Fruit fly (Drosophila melanogaster) whole organism, embryonic: ENCODE measurements around the gene cpx.
A peak's percentile ranks its signal among the peaks of the same experiment; 100 is the strongest.

Experiments used
- Ada2b ChIP-seq: fragments of 200-800 bp; sonication (Bioruptor generic); IDR thresholded peaks from 2 replicates; pipeline ENCODE4 v1.3.6; 2022; ENCODE audit warnings: missing biosample characterization, missing genetic modification characterization
- B-H1 ChIP-seq: fragments of 200-800 bp; sonication (Bioruptor generic); IDR thresholded peaks from 3 replicates; pipeline ENCODE4 v1.3.6; 2022; ENCODE audit warnings: missing biosample characterization, missing genetic modification characterization
- CG10267 ChIP-seq: fragments of 200-800 bp; sonication (Bioruptor generic); optimal IDR thresholded peaks from 2 replicates; lab custom pipeline; 2018; ENCODE audit warnings: missing biosample characterization, mild to moderate bottlenecking, missing genetic modification characterization, moderate library complexity
- CG10543 ChIP-seq: fragments of 200-800 bp; sonication (Bioruptor generic); optimal IDR thresholded peaks from 3 replicates; lab custom pipeline; 2017; ENCODE audit warnings: missing biosample characterization, mild to moderate bottlenecking, missing genetic modification characterization, moderate library complexity
- CG10654 ChIP-seq: fragments of 200-800 bp; sonication (Bioruptor generic); optimal IDR thresholded peaks from 2 replicates; lab custom pipeline; 2016; ENCODE audit warnings: missing biosample characterization, missing genetic modification characterization
- CG11504 ChIP-seq: fragments of 200-800 bp; sonication (Bioruptor generic); optimal IDR thresholded peaks from 3 replicates; lab custom pipeline; 2019; ENCODE audit warnings: missing biosample characterization, mild to moderate bottlenecking, missing genetic modification characterization, moderate library complexity
- CG13296 ChIP-seq: fragments of 200-800 bp; sonication (Bioruptor generic); optimal IDR thresholded peaks from 3 replicates; lab custom pipeline; 2018; ENCODE audit warnings: missing biosample characterization, mild to moderate bottlenecking, missing genetic modification characterization
- CG13894 ChIP-seq: fragments of 200-800 bp; sonication (Bioruptor generic); optimal IDR thresholded peaks from 3 replicates; lab custom pipeline; 2018; ENCODE audit warnings: missing biosample characterization, mild to moderate bottlenecking, missing genetic modification characterization, moderate library complexity
- CG14710 ChIP-seq: fragments of 200-800 bp; sonication (Bioruptor generic); optimal IDR thresholded peaks from 3 replicates; lab custom pipeline; 2019; ENCODE audit warnings: missing biosample characterization, mild to moderate bottlenecking, missing genetic modification characterization, moderate library complexity
- CG14860 ChIP-seq: fragments of 200-800 bp; sonication (Bioruptor generic); IDR thresholded peaks from 3 replicates; pipeline ENCODE4 v1.3.6; 2022; ENCODE audit warnings: missing biosample characterization, missing genetic modification characterization; ENCODE audit not compliant: partially characterized antibody
- CG18764 ChIP-seq: fragments of 200-800 bp; sonication (Bioruptor generic); optimal IDR thresholded peaks from 3 replicates; lab custom pipeline; 2016; ENCODE audit warnings: missing biosample characterization, missing genetic modification characterization
- CG2199 ChIP-seq: fragments of 200-800 bp; sonication (Bioruptor generic); IDR thresholded peaks from 3 replicates; pipeline ENCODE4 v1.3.6; 2022; ENCODE audit warnings: missing biosample characterization, missing genetic modification characterization
- CG2875 ChIP-seq: fragments of 200-800 bp; sonication (Bioruptor generic); optimal IDR thresholded peaks from 2 replicates; lab custom pipeline; 2017; ENCODE audit warnings: missing biosample characterization, mild to moderate bottlenecking, missing genetic modification characterization, missing genetic modification reagents
- CG30403 ChIP-seq: fragments of 200-800 bp; sonication (Bioruptor generic); optimal IDR thresholded peaks from 3 replicates; lab custom pipeline; 2016; ENCODE audit warnings: missing biosample characterization, missing genetic modification characterization
- CG3281 ChIP-seq: fragments of 200-800 bp; sonication (Bioruptor generic); optimal IDR thresholded peaks from 3 replicates; lab custom pipeline; 2017; ENCODE audit warnings: missing biosample characterization, mild to moderate bottlenecking, missing genetic modification characterization
- CG3995 ChIP-seq: fragments of 200-800 bp; sonication (Bioruptor generic); optimal IDR thresholded peaks from 3 replicates; lab custom pipeline; 2016; ENCODE audit warnings: missing biosample characterization, missing genetic modification characterization
- CG4404 ChIP-seq: fragments of 200-800 bp; sonication (Bioruptor generic); IDR thresholded peaks from 2 replicates; pipeline ENCODE4 v1.3.6; 2022; ENCODE audit warnings: missing biosample characterization, missing genetic modification characterization
- CG4617 ChIP-seq: fragments of 200-800 bp; sonication (Bioruptor generic); optimal IDR thresholded peaks from 3 replicates; lab custom pipeline; 2016; ENCODE audit warnings: missing biosample characterization, missing genetic modification characterization, borderline replicate concordance
- CG8089 ChIP-seq: fragments of 200-800 bp; sonication (Bioruptor generic); optimal IDR thresholded peaks from 3 replicates; lab custom pipeline; 2016; ENCODE audit warnings: missing biosample characterization, missing genetic modification characterization
- CG9215 ChIP-seq: fragments of 200-800 bp; sonication (Bioruptor generic); IDR thresholded peaks from 2 replicates; pipeline ENCODE4 v1.3.6; 2022; ENCODE audit warnings: missing biosample characterization, missing genetic modification characterization
- CG9727 ChIP-seq: fragments of 200-800 bp; sonication (Bioruptor generic); optimal IDR thresholded peaks from 3 replicates; lab custom pipeline; 2017; ENCODE audit warnings: missing biosample characterization, mild to moderate bottlenecking, missing genetic modification characterization
- Dll ChIP-seq: fragments of 200-800 bp; sonication (Bioruptor generic); IDR thresholded peaks from 4 replicates; pipeline ENCODE4 v1.3.6; 2022; ENCODE audit warnings: missing biosample characterization, missing genetic modification characterization; ENCODE audit not compliant: partially characterized antibody
- Ets65A ChIP-seq: fragments of 200-800 bp; sonication (Bioruptor generic); peaks from one replicate; lab custom pipeline; 2016; ENCODE audit warnings: missing biosample characterization, missing genetic modification characterization
- Fer3 ChIP-seq: fragments of 200-800 bp; sonication (Bioruptor generic); optimal IDR thresholded peaks from 2 replicates; lab custom pipeline; 2018; ENCODE audit warnings: missing biosample characterization, mild to moderate bottlenecking, missing genetic modification characterization, moderate library complexity
- GATAe ChIP-seq: fragments of 200-800 bp; sonication (Bioruptor generic); conservative IDR thresholded peaks from 2 replicates; pipeline ENCODE4 v1.3.6; 2022; ENCODE audit warnings: missing biosample characterization, missing genetic modification characterization
- Hr39 ChIP-seq: fragments of >200 bp; optimal IDR thresholded peaks from 2 replicates; lab custom pipeline; 2017
- Kr ChIP-seq: fragments of 200-800 bp; sonication (Bioruptor generic); optimal IDR thresholded peaks from 2 replicates; lab custom pipeline; 2017; ENCODE audit warnings: missing biosample characterization, mild to moderate bottlenecking, missing genetic modification characterization
- Mes4 ChIP-seq: fragments of 200-800 bp; sonication (Bioruptor generic); optimal IDR thresholded peaks from 2 replicates; lab custom pipeline; 2016; ENCODE audit warnings: missing biosample characterization, missing genetic modification characterization
- NC2α ChIP-seq: fragments of 200-800 bp; sonication (Bioruptor generic); optimal IDR thresholded peaks from 2 replicates; lab custom pipeline; 2016; ENCODE audit warnings: missing biosample characterization, missing genetic modification characterization
- Nf-YA ChIP-seq: fragments of 200-800 bp; sonication (Bioruptor generic); IDR thresholded peaks from 2 replicates; pipeline ENCODE4 v1.3.6; 2022; ENCODE audit warnings: missing biosample characterization, missing genetic modification characterization
- Nf-YB ChIP-seq: fragments of 200-800 bp; sonication (Bioruptor generic); optimal IDR thresholded peaks from 3 replicates; lab custom pipeline; 2019; ENCODE audit warnings: missing biosample characterization, mild to moderate bottlenecking, missing genetic modification characterization, moderate library complexity
- Rfx ChIP-seq: fragments of 200-800 bp; sonication (Bioruptor generic); IDR thresholded peaks from 2 replicates; pipeline ENCODE4 v1.3.6; 2022; ENCODE audit warnings: missing biosample characterization, missing genetic modification characterization
- Ssrp ChIP-seq: fragments of 200-800 bp; sonication (Bioruptor generic); optimal IDR thresholded peaks from 2 replicates; lab custom pipeline; 2018; ENCODE audit warnings: missing biosample characterization, mild to moderate bottlenecking, missing genetic modification characterization, moderate library complexity
- Stat92E ChIP-seq, 3 experiments: fragments of >200 bp in 2 of 3; fragments of 200-800 bp in 1 of 3; sonication (Bioruptor generic) in 1 of 3; optimal IDR thresholded peaks; 2 replicates each; lab custom pipeline; 2017 to 2019; ENCODE audit warnings: missing biosample characterization in 3 of 3, missing genetic modification characterization in 3 of 3, mild to moderate bottlenecking in 1 of 3, moderate library complexity in 1 of 3
- YL-1 ChIP-seq: fragments of 200-800 bp; sonication (Bioruptor generic); optimal IDR thresholded peaks from 3 replicates; lab custom pipeline; 2017; ENCODE audit warnings: missing biosample characterization, mild to moderate bottlenecking, missing genetic modification characterization
- amos ChIP-seq: fragments of 200-800 bp; sonication (Bioruptor generic); IDR thresholded peaks from 2 replicates; pipeline ENCODE4 v1.3.6; 2022; ENCODE audit warnings: missing biosample characterization, missing genetic modification characterization; ENCODE audit not compliant: partially characterized antibody
- bsh ChIP-seq, 2 experiments: fragments of 200-800 bp; sonication (Bioruptor generic); optimal IDR thresholded peaks; 2 replicates each; lab custom pipeline; 2017 to 2018; ENCODE audit warnings: mild to moderate bottlenecking in 2 of 2, missing biosample characterization in 2 of 2, missing genetic modification characterization in 2 of 2, moderate library complexity in 1 of 2
- crp ChIP-seq, 2 experiments: fragments of 200-800 bp; sonication (Bioruptor generic); optimal IDR thresholded peaks; 2 replicates in 1 of 2; 3 replicates in 1 of 2; lab custom pipeline; 2017; ENCODE audit warnings: missing biosample characterization in 2 of 2, missing genetic modification characterization in 2 of 2, mild to moderate bottlenecking in 1 of 2, moderate library complexity in 1 of 2
- en ChIP-seq: fragments of 200-800 bp; sonication (Bioruptor generic); optimal IDR thresholded peaks from 2 replicates; lab custom pipeline; 2016; ENCODE audit warnings: missing biosample characterization, missing genetic modification characterization
- esg ChIP-seq: fragments of 200-800 bp; sonication (Bioruptor generic); conservative IDR thresholded peaks from 2 replicates; pipeline ENCODE4 v1.3.6; 2022; ENCODE audit warnings: missing biosample characterization, missing genetic modification characterization
- grau ChIP-seq: fragments of 200-800 bp; optimal IDR thresholded peaks from 3 replicates; lab custom pipeline; 2019; ENCODE audit warnings: missing biosample characterization, mild to moderate bottlenecking, missing genetic modification characterization, moderate library complexity
- hth ChIP-seq: fragments of >200 bp; optimal IDR thresholded peaks from 2 replicates; lab custom pipeline; 2017; ENCODE audit warnings: inconsistent platforms
- ind ChIP-seq: fragments of 200-800 bp; sonication (Bioruptor generic); optimal IDR thresholded peaks from 3 replicates; lab custom pipeline; 2016; ENCODE audit warnings: missing biosample characterization, missing genetic modification characterization
- nmo ChIP-seq: fragments of 200-800 bp; sonication (Bioruptor generic); optimal IDR thresholded peaks from 2 replicates; lab custom pipeline; 2018; ENCODE audit warnings: missing biosample characterization, mild to moderate bottlenecking, missing genetic modification characterization, moderate library complexity
- row ChIP-seq: fragments of 200-800 bp; sonication (Bioruptor generic); IDR thresholded peaks from 3 replicates; pipeline ENCODE4 v1.3.6; 2022; ENCODE audit warnings: missing biosample characterization, missing genetic modification characterization
- scrt ChIP-seq: fragments of 200-800 bp; sonication (Bioruptor generic); optimal IDR thresholded peaks from 2 replicates; lab custom pipeline; 2018; ENCODE audit warnings: missing biosample characterization, mild to moderate bottlenecking, missing genetic modification characterization, moderate library complexity
- seq ChIP-seq: fragments of 200-800 bp; sonication (Bioruptor generic); IDR thresholded peaks from 2 replicates; pipeline ENCODE4 v1.3.6; 2022; ENCODE audit warnings: missing biosample characterization, missing genetic modification characterization
- tap ChIP-seq: fragments of 200-800 bp; optimal IDR thresholded peaks from 3 replicates; lab custom pipeline; 2019; ENCODE audit warnings: missing biosample characterization, mild to moderate bottlenecking, missing genetic modification characterization, moderate library complexity
- vvl ChIP-seq: fragments of 200-800 bp; sonication (Bioruptor generic); IDR thresholded peaks from 2 replicates; pipeline ENCODE4 v1.3.6; 2022; ENCODE audit warnings: missing biosample characterization, missing genetic modification characterization

Gene cpx

dm6 chr3R:4232139-4233017 lies 47.6 kb upstream of the cpx start, which contains the start of gene CG14641 (continued):
- peak; percentile 27 for TF ChIP-seq nmo (GFP tag; lab: Kevin White, UChicago)
- peak; percentile 48; the same call in 3 of the 4 replicates for TF ChIP-seq Dll (GFP tag; lab: Robert Waterston, UW)
- TF ChIP-seq Rfx = peak; percentile 23; the same call in 1 of the 2 replicates
- peak in 1 of 3 experiments; percentile 86 for TF ChIP-seq Stat92E (GFP tag; optimal IDR thresholded peaks at IDR 0.05; lab: Kevin White, UChicago)
- TF ChIP-seq row = peak; percentile 65
- no peak for TF ChIP-seq NC2α
- peak; percentile 1 for TF ChIP-seq grau (tag; lab: Kevin White, UChicago)
- TF ChIP-seq hth (lab: Kevin White, UChicago) = no peak
- peak; percentile 4 for TF ChIP-seq Ssrp (tag; lab: Kevin White, UChicago)
- peak; percentile 82 for TF ChIP-seq Ets65A (GFP tag; lab: Kevin White, UChicago)
- TF ChIP-seq amos = peak; percentile 73
- TF ChIP-seq CG10543 (GFP tag; lab: Kevin White, UChicago) = no peak
- TF ChIP-seq CG2875 (GFP tag; lab: Kevin White, UChicago) = no peak
- no peak for TF ChIP-seq crp (GFP tag; optimal IDR thresholded peaks at IDR 0.05; lab: Kevin White, UChicago)
- TF ChIP-seq CG13296 = no peak
- TF ChIP-seq CG2199 = 0 out of 3 replicates have a peak, but pooled peaks have one; percentile 24
- TF ChIP-seq CG30403 (GFP tag; lab: Kevin White, UChicago) = peak; percentile 19
- peak; percentile 23 for TF ChIP-seq CG14710 (tag; lab: Kevin White, UChicago)
- TF ChIP-seq CG4617 (GFP tag; lab: Kevin White, UChicago) = peak; percentile 61
- TF ChIP-seq CG4404 = no peak
- TF ChIP-seq CG18764 (GFP tag; lab: Kevin White, UChicago) = no peak
- no peak for TF ChIP-seq CG3281
- TF ChIP-seq CG9727 = no peak
- no peak for TF ChIP-seq B-H1 (GFP tag; lab: Robert Waterston, UW)
- TF ChIP-seq CG13894 (tag; lab: Kevin White, UChicago) = no peak
- no peak for TF ChIP-seq GATAe
- no peak for TF ChIP-seq Ada2b (GFP tag; lab: Robert Waterston, UW)
- no peak for TF ChIP-seq CG8089 (GFP tag; lab: Kevin White, UChicago)
- no peak for TF ChIP-seq esg (GFP tag; lab: Robert Waterston, UW)
- 0 out of 2 replicates have a peak, but pooled peaks have one; percentile 19 for TF ChIP-seq CG9215 (GFP tag; lab: Robert Waterston, UW)
- TF ChIP-seq Nf-YA (GFP tag; lab: Robert Waterston, UW) = no peak
- TF ChIP-seq Hr39 (lab: Kevin White, UChicago) = no peak
- no peak for TF ChIP-seq ind (GFP tag; lab: Kevin White, UChicago)
- TF ChIP-seq tap (tag; lab: Kevin White, UChicago) = no peak
- TF ChIP-seq CG3995 = peak; percentile 66
- no peak for TF ChIP-seq Mes4 (GFP tag; lab: Kevin White, UChicago)
- 0 out of 3 replicates have a peak, but pooled peaks have one; percentile 26 for TF ChIP-seq CG14860 (GFP tag; lab: Robert Waterston, UW)
- no peak for TF ChIP-seq seq
- TF ChIP-seq Fer3 (tag; lab: Kevin White, UChicago) = no peak
- no peak for TF ChIP-seq scrt (GFP tag; lab: Kevin White, UChicago)
- TF ChIP-seq Nf-YB (GFP tag; lab: Kevin White, UChicago) = no peak
- peak; percentile 61 for TF ChIP-seq YL-1 (GFP tag; lab: Kevin White, UChicago)
- TF ChIP-seq CG10654 (GFP tag; lab: Kevin White, UChicago) = no peak
- TF ChIP-seq CG11504 = no peak
- TF ChIP-seq vvl = no peak; the same call in 1 of the 2 replicates
- TF ChIP-seq bsh (GFP tag; optimal IDR thresholded peaks at IDR 0.05; lab: Kevin White, UChicago) = no peak
- no peak for TF ChIP-seq en (GFP tag; lab: Kevin White, UChicago)
- no peak for TF ChIP-seq CG10267
- no peak for TF ChIP-seq Kr (GFP tag; lab: Kevin White, UChicago)
